Worm (Caenorhabditis elegans): Measurements from ENCODE around the gene C46C11.4.

- no peak for TF ChIP-seq elt-3 (tag; optimal IDR thresholded peaks at IDR 0.05)
- no peak for TF ChIP-seq nhr-28 (tag; optimal IDR thresholded peaks at IDR 0.05)
- TF ChIP-seq nhr-23 (tag; optimal IDR thresholded peaks at IDR 0.05), result no peak
- no peak for TF ChIP-seq nhr-76 (tag; optimal IDR thresholded peaks at IDR 0.05)
- no peak for TF ChIP-seq fos-1 (tag; optimal IDR thresholded peaks at IDR 0.05)
- no peak for TF ChIP-seq nhr-25 (tag; optimal IDR thresholded peaks at IDR 0.05)
- TF ChIP-seq elt-2 (tag; optimal IDR thresholded peaks at IDR 0.05), result no peak
- no peak for TF ChIP-seq nhr-237 (tag; optimal IDR thresholded peaks at IDR 0.05)
- no peak for TF ChIP-seq hmg-11 (tag; optimal IDR thresholded peaks at IDR 0.05)
- TF ChIP-seq nhr-11 (tag; optimal IDR thresholded peaks at IDR 0.05), result no peak
- TF ChIP-seq ama-1 (optimal IDR thresholded peaks at IDR 0.05), result no peak
- TF ChIP-seq mdl-1 (tag; optimal IDR thresholded peaks at IDR 0.05), result no peak
- TF ChIP-seq snpc-4 (tag; optimal IDR thresholded peaks at IDR 0.05), result no peak
- TF ChIP-seq nhr-77 (tag; optimal IDR thresholded peaks at IDR 0.05), result no peak
These were observed 23.3 kb downstream of the C46C11.4 start for ce11 chrX:4623707-4624106.
